Worm (Caenorhabditis elegans) whole organism, young adult: ENCODE measurements around the gene cox-16.

Source experiments
- C06A6.2 ChIP-seq: fragments of 200-800 bp; sonication (Bioruptor generic); conservative IDR thresholded peaks from 2 replicates; pipeline ENCODE4 v1.3.6; 2022; ENCODE audit warnings: missing genetic modification characterization, missing compliant biosample characterization
- C17E4.6 ChIP-seq: fragments of 200-800 bp; sonication (Bioruptor generic); IDR thresholded peaks from 2 replicates; pipeline ENCODE4 v1.3.6; 2022; ENCODE audit warnings: missing genetic modification reagents, missing genetic modification characterization, missing compliant biosample characterization
- D2030.7 ChIP-seq: fragments of 200-800 bp; sonication (Bioruptor generic); IDR thresholded peaks from 2 replicates; pipeline ENCODE4 v1.3.6; 2022; ENCODE audit warnings: missing genetic modification reagents, missing genetic modification characterization, missing compliant biosample characterization
- F23B12.7 ChIP-seq: sonication (generic microtip); optimal IDR thresholded peaks from 2 replicates; lab custom pipeline; 2017; ENCODE audit warnings: missing genetic modification characterization, mild to moderate bottlenecking, missing compliant biosample characterization, antibody characterized with exemption, moderate library complexity; ENCODE audit not compliant: insufficient read depth
- F37B4.10 ChIP-seq: fragments of 200-800 bp; sonication (Bioruptor generic); IDR thresholded peaks from 2 replicates; pipeline ENCODE4 v1.3.6; 2022; ENCODE audit warnings: missing genetic modification characterization, missing compliant biosample characterization
- F49E8.2 ChIP-seq: sonication (generic microtip); optimal IDR thresholded peaks from 3 replicates; lab custom pipeline; 2017; ENCODE audit warnings: missing genetic modification characterization, mild to moderate bottlenecking, missing compliant biosample characterization, antibody characterized with exemption, moderate library complexity; ENCODE audit not compliant: insufficient read depth
- F55B11.4 ChIP-seq: sonication (generic microtip); optimal IDR thresholded peaks from 2 replicates; lab custom pipeline; 2016; ENCODE audit warnings: missing compliant biosample characterization, missing genetic modification characterization, borderline replicate concordance; ENCODE audit not compliant: insufficient read depth
- F57A8.1 ChIP-seq: fragments of 200-800 bp; sonication (Bioruptor generic); optimal IDR thresholded peaks from 2 replicates; lab custom pipeline; 2018; ENCODE audit warnings: mild to moderate bottlenecking, missing genetic modification characterization, moderate library complexity, missing compliant biosample characterization
- K11D2.4 ChIP-seq: fragments of 200-800 bp; sonication (Bioruptor generic); IDR thresholded peaks from 2 replicates; pipeline ENCODE4 v1.3.6; 2022; ENCODE audit warnings: missing genetic modification reagents, missing genetic modification characterization, missing compliant biosample characterization
- K12H6.12 ChIP-seq: fragments of 200-800 bp; sonication (Bioruptor generic); optimal IDR thresholded peaks from 2 replicates; lab custom pipeline; 2018; ENCODE audit warnings: mild to moderate bottlenecking, missing genetic modification characterization, missing compliant biosample characterization
- T07F8.4 ChIP-seq: sonication (generic microtip); optimal IDR thresholded peaks from 2 replicates; lab custom pipeline; 2016; ENCODE audit warnings: mild to moderate bottlenecking, missing genetic modification characterization, moderate library complexity, missing compliant biosample characterization
- Y53F4B.3 ChIP-seq: fragments of 200-800 bp; sonication (Bioruptor generic); IDR thresholded peaks from 2 replicates; pipeline ENCODE4 v1.3.6; 2022; ENCODE audit warnings: missing genetic modification reagents, missing genetic modification characterization, missing compliant biosample characterization
- Y53G8AR.9 ChIP-seq: fragments of 200-800 bp; sonication (Bioruptor generic); conservative IDR thresholded peaks from 2 replicates; pipeline ENCODE4 v1.3.6; 2022; ENCODE audit warnings: missing genetic modification reagents, missing genetic modification characterization, missing compliant biosample characterization
- Y56A3A.18 ChIP-seq: fragments of 200-800 bp; sonication (Bioruptor generic); IDR thresholded peaks from 2 replicates; pipeline ENCODE4 v1.3.6; 2022; ENCODE audit warnings: missing genetic modification reagents, missing genetic modification characterization, missing compliant biosample characterization
- ZK185.1 ChIP-seq: sonication (generic microtip); optimal IDR thresholded peaks from 2 replicates; lab custom pipeline; 2016; ENCODE audit warnings: mild to moderate bottlenecking, missing genetic modification characterization, missing compliant biosample characterization; ENCODE audit not compliant: poor library complexity, severe bottlenecking
- akir-1 ChIP-seq: fragments of 200-800 bp; sonication (Bioruptor generic); optimal IDR thresholded peaks from 2 replicates; lab custom pipeline; 2018; ENCODE audit warnings: mild to moderate bottlenecking, missing genetic modification characterization, moderate library complexity, missing compliant biosample characterization
- atf-7 ChIP-seq: sonication (generic microtip); optimal IDR thresholded peaks from 2 replicates; lab custom pipeline; 2017; ENCODE audit warnings: mild to moderate bottlenecking, missing genetic modification characterization, missing compliant biosample characterization
- athp-1 ChIP-seq: sonication (generic microtip); optimal IDR thresholded peaks from 2 replicates; lab custom pipeline; 2017; ENCODE audit warnings: mild to moderate bottlenecking, missing genetic modification characterization, missing compliant biosample characterization
- ceh-100 ChIP-seq: fragments of 200-800 bp; sonication (Bioruptor generic); IDR thresholded peaks from 2 replicates; pipeline ENCODE4 v1.3.6; 2022; ENCODE audit warnings: missing genetic modification reagents, missing genetic modification characterization, missing compliant biosample characterization
- die-1 ChIP-seq: sonication (generic microtip); optimal IDR thresholded peaks from 2 replicates; lab custom pipeline; 2016; ENCODE audit warnings: missing genotype, mild to moderate bottlenecking, missing genetic modification characterization, missing compliant biosample characterization
- egl-18 ChIP-seq: fragments of 200-800 bp; sonication (Bioruptor generic); IDR thresholded peaks from 2 replicates; pipeline ENCODE4 v1.3.6; 2022; ENCODE audit warnings: missing genetic modification reagents, missing genetic modification characterization, missing compliant biosample characterization
- egrh-3 ChIP-seq: fragments of 200-800 bp; sonication (Bioruptor generic); IDR thresholded peaks from 2 replicates; pipeline ENCODE4 v1.3.6; 2022; ENCODE audit warnings: missing genetic modification reagents, missing genetic modification characterization, missing compliant biosample characterization
- ekl-4 ChIP-seq: fragments of 200-800 bp; sonication (Bioruptor generic); IDR thresholded peaks from 2 replicates; pipeline ENCODE4 v1.3.6; 2022; ENCODE audit warnings: missing genetic modification reagents, missing genetic modification characterization, missing compliant biosample characterization
- fkh-3 ChIP-seq: sonication (generic microtip); optimal IDR thresholded peaks from 2 replicates; lab custom pipeline; 2016; ENCODE audit warnings: mild to moderate bottlenecking, missing genetic modification characterization, missing compliant biosample characterization
- hmg-1.2 ChIP-seq: fragments of 200-800 bp; sonication (Bioruptor generic); IDR thresholded peaks from 2 replicates; pipeline ENCODE4 v1.3.6; 2022; ENCODE audit warnings: missing genetic modification reagents, missing genetic modification characterization, missing compliant biosample characterization
- hmg-20 ChIP-seq: fragments of 200-800 bp; sonication (Bioruptor generic); IDR thresholded peaks from 2 replicates; pipeline ENCODE4 v1.3.6; 2022; ENCODE audit warnings: missing genetic modification reagents, missing genetic modification characterization, missing compliant biosample characterization
- lsl-1 ChIP-seq: fragments of 200-800 bp; sonication (Bioruptor generic); optimal IDR thresholded peaks from 2 replicates; lab custom pipeline; 2018; ENCODE audit warnings: mild to moderate bottlenecking, missing genetic modification characterization, moderate library complexity, missing compliant biosample characterization
- lsy-27 ChIP-seq: sonication (generic microtip); optimal IDR thresholded peaks from 2 replicates; lab custom pipeline; 2017; ENCODE audit warnings: missing genetic modification characterization, mild to moderate bottlenecking, missing compliant biosample characterization, antibody characterized with exemption, missing genotype, borderline replicate concordance; ENCODE audit not compliant: insufficient read depth
- mcd-1 ChIP-seq: fragments of 200-800 bp; sonication (Bioruptor generic); IDR thresholded peaks from 2 replicates; pipeline ENCODE4 v1.3.6; 2022; ENCODE audit warnings: missing genetic modification reagents, missing genetic modification characterization, missing compliant biosample characterization
- mxl-1 ChIP-seq: sonication (generic microtip); optimal IDR thresholded peaks from 2 replicates; lab custom pipeline; 2016; ENCODE audit warnings: missing genetic modification characterization, missing compliant biosample characterization
- nhr-120 ChIP-seq: fragments of 200-800 bp; sonication (Bioruptor generic); IDR thresholded peaks from 2 replicates; pipeline ENCODE4 v1.3.6; 2022; ENCODE audit warnings: missing genetic modification characterization, missing compliant biosample characterization
- nhr-27 ChIP-seq: fragments of 200-800 bp; sonication (Bioruptor generic); optimal IDR thresholded peaks from 2 replicates; lab custom pipeline; 2018; ENCODE audit warnings: mild to moderate bottlenecking, missing genetic modification characterization, moderate library complexity, missing compliant biosample characterization
- nhr-90 ChIP-seq: sonication (generic microtip); optimal IDR thresholded peaks from 2 replicates; lab custom pipeline; 2016; ENCODE audit warnings: missing genotype, mild to moderate bottlenecking, missing genetic modification characterization, missing compliant biosample characterization
- pbrm-1 ChIP-seq: fragments of 200-800 bp; sonication (Bioruptor generic); IDR thresholded peaks from 2 replicates; pipeline ENCODE4 v1.3.6; 2022; ENCODE audit warnings: missing genetic modification reagents, missing genetic modification characterization, missing compliant biosample characterization
- rec-8 ChIP-seq, 2 experiments: sonication (generic microtip); optimal IDR thresholded peaks; 2 replicates each; lab custom pipeline; 2016; ENCODE audit warnings: mild to moderate bottlenecking in 2 of 2, missing genetic modification characterization in 2 of 2, missing genetic modification reagents in 2 of 2, missing genotype in 2 of 2, missing biosample characterization in 1 of 2, missing compliant biosample characterization in 1 of 2, moderate library complexity in 1 of 2
- rpc-1 ChIP-seq, 2 experiments: fragments of 150-350 bp in 1 of 2; sonication (generic microtip) in 1 of 2; optimal IDR thresholded peaks; 2 replicates each; lab custom pipeline; 2014 to 2018; ENCODE audit warnings: missing biosample characterization in 1 of 2, missing genetic modification characterization in 1 of 2, missing genetic modification reagents in 1 of 2, missing genotype in 1 of 2
- sdz-38 ChIP-seq: sonication (generic microtip); optimal IDR thresholded peaks from 2 replicates; lab custom pipeline; 2016; ENCODE audit warnings: missing genotype, missing genetic modification characterization, missing compliant biosample characterization
- snpc-1.1 ChIP-seq: sonication (generic microtip); optimal IDR thresholded peaks from 2 replicates; lab custom pipeline; 2017; ENCODE audit warnings: missing genetic modification characterization, mild to moderate bottlenecking, missing compliant biosample characterization, antibody characterized with exemption, moderate library complexity, missing genotype, missing genetic modification reagents; ENCODE audit not compliant: insufficient read depth
- somi-1 ChIP-seq: fragments of 200-800 bp; sonication (Bioruptor generic); optimal IDR thresholded peaks from 2 replicates; lab custom pipeline; 2018; ENCODE audit warnings: mild to moderate bottlenecking, missing genetic modification characterization, missing compliant biosample characterization
- tbx-9 ChIP-seq: sonication (generic microtip); optimal IDR thresholded peaks from 2 replicates; lab custom pipeline; 2016; ENCODE audit warnings: borderline replicate concordance, missing genetic modification characterization, inconsistent platforms, missing compliant biosample characterization
- unc-130 ChIP-seq: sonication (generic microtip); optimal IDR thresholded peaks from 2 replicates; lab custom pipeline; 2016; ENCODE audit warnings: missing genetic modification reagents, missing genetic modification characterization, missing compliant biosample characterization
- unc-62 ChIP-seq: fragments of 150-350 bp; optimal IDR thresholded peaks from 2 replicates; lab custom pipeline; 2014; ENCODE audit warnings: missing biosample characterization, missing genetic modification reagents, missing genetic modification characterization
- xnd-1 ChIP-seq: sonication (generic microtip); optimal IDR thresholded peaks from 2 replicates; lab custom pipeline; 2016; ENCODE audit warnings: missing genotype, missing genetic modification reagents, missing genetic modification characterization, missing compliant biosample characterization
- zfh-2 ChIP-seq: fragments of 200-800 bp; sonication (Bioruptor generic); conservative IDR thresholded peaks from 2 replicates; pipeline ENCODE4 v1.3.6; 2022; ENCODE audit warnings: missing genetic modification reagents, missing genetic modification characterization, missing compliant biosample characterization
- ztf-18 ChIP-seq: sonication (generic microtip); optimal IDR thresholded peaks from 2 replicates; lab custom pipeline; 2016; ENCODE audit warnings: missing genotype, mild to moderate bottlenecking, missing genetic modification characterization, missing compliant biosample characterization
- ztf-22 ChIP-seq: fragments of 200-800 bp; sonication (Bioruptor generic); optimal IDR thresholded peaks from 2 replicates; lab custom pipeline; 2018; ENCODE audit warnings: mild to moderate bottlenecking, missing genetic modification characterization, moderate library complexity, missing compliant biosample characterization

cox-16 gene

ce11 chrV:5504807-5505442 is 31.1 kb downstream of the cox-16 start, which contains the start of the genes dnj-19 and nhr-47:
TSS of gene dnj-19 (minus strand) at chrV:5504857.
TSS of gene nhr-47 (plus strand) at chrV:5505253.
- no peak for TF ChIP-seq unc-62 (GFP tag; lab: Kevin White, UChicago)
- peak; percentile 82 for TF ChIP-seq xnd-1 (tag; lab: Kevin White, UChicago)
- TF ChIP-seq unc-130 (GFP tag; lab: Kevin White, UChicago), result peak; percentile 59
- peak; percentile 73 for TF ChIP-seq K12H6.12 (tag; lab: Kevin White, UChicago)
- TF ChIP-seq egrh-3 (GFP tag; lab: Robert Waterston, UW), result no peak
- TF ChIP-seq akir-1 (GFP tag; lab: Kevin White, UChicago), result no peak
- no peak for TF ChIP-seq lsy-27 (tag; lab: Kevin White, UChicago)
- TF ChIP-seq tbx-9 (tag; lab: Kevin White, UChicago), result no peak
- TF ChIP-seq somi-1 (GFP tag; lab: Kevin White, UChicago), result peak; percentile 55
- TF ChIP-seq hmg-20, result peak; percentile 88
- TF ChIP-seq F49E8.2 (tag; lab: Kevin White, UChicago), result peak; percentile 58
- TF ChIP-seq die-1 (tag; lab: Kevin White, UChicago), result no peak
- no peak for TF ChIP-seq sdz-38 (tag; lab: Kevin White, UChicago)
- TF ChIP-seq Y53F4B.3 (GFP tag; lab: Robert Waterston, UW), result no peak
- peak; percentile 96 for TF ChIP-seq Y56A3A.18 (GFP tag; lab: Robert Waterston, UW)
- TF ChIP-seq K11D2.4 (GFP tag; lab: Robert Waterston, UW), result peak; percentile 90
- peak; percentile 52 for TF ChIP-seq F23B12.7 (tag; lab: Kevin White, UChicago)
- no peak for TF ChIP-seq T07F8.4 (tag; lab: Kevin White, UChicago)
- peak; percentile 75 for TF ChIP-seq ceh-100 (GFP tag; lab: Robert Waterston, UW)
- TF ChIP-seq rpc-1 (optimal IDR thresholded peaks at IDR 0.05; lab: Kevin White, UChicago), result peak; percentile 1
- no peak for TF ChIP-seq rpc-1 (tag; optimal IDR thresholded peaks at IDR 0.05; lab: Kevin White, UChicago)
- TF ChIP-seq ekl-4 (GFP tag; lab: Robert Waterston, UW), result peak; percentile 96
- TF ChIP-seq hmg-1.2, result peak; percentile 74
- no peak for TF ChIP-seq snpc-1.1 (tag; lab: Kevin White, UChicago)
- no peak for TF ChIP-seq ztf-22
- TF ChIP-seq C06A6.2, result peak; percentile 84
- TF ChIP-seq atf-7 (tag; lab: Kevin White, UChicago), result peak; percentile 87
- TF ChIP-seq nhr-120 (GFP tag; lab: Robert Waterston, UW), result no peak
- TF ChIP-seq fkh-3 (tag; lab: Kevin White, UChicago), result no peak
- peak; percentile 75 for TF ChIP-seq ZK185.1
- no peak for TF ChIP-seq F55B11.4 (tag; lab: Kevin White, UChicago)
- peak; percentile 91 for TF ChIP-seq C17E4.6 (GFP tag; lab: Robert Waterston, UW)
- 0 out of 2 replicates have a peak, but pooled peaks have one; percentile 39 for TF ChIP-seq egl-18 (GFP tag; lab: Robert Waterston, UW)
- TF ChIP-seq zfh-2 (GFP tag; lab: Robert Waterston, UW), result no peak; the same call in 1 of the 2 replicates
- TF ChIP-seq F57A8.1 (GFP tag; lab: Kevin White, UChicago), result no peak
- TF ChIP-seq nhr-27 (tag; lab: Kevin White, UChicago), result peak; percentile 30
- peak; percentile 99 for TF ChIP-seq ztf-18
- peak; percentile 78 for TF ChIP-seq lsl-1 (GFP tag; lab: Kevin White, UChicago)
- peak; percentile 85 for TF ChIP-seq athp-1 (tag; lab: Kevin White, UChicago)
- TF ChIP-seq pbrm-1 (GFP tag; lab: Robert Waterston, UW), result peak; percentile 96
- TF ChIP-seq D2030.7 (GFP tag; lab: Robert Waterston, UW), result peak; percentile 84
- no peak for TF ChIP-seq F37B4.10 (GFP tag; lab: Robert Waterston, UW)
- TF ChIP-seq rec-8 (tag; optimal IDR thresholded peaks at IDR 0.05; lab: Kevin White, UChicago), result no peak
- TF ChIP-seq Y53G8AR.9 (GFP tag; lab: Robert Waterston, UW), result peak; percentile 96
- TF ChIP-seq mxl-1 (tag; lab: Kevin White, UChicago), result no peak
- peak; percentile 94 for TF ChIP-seq mcd-1
- no peak for TF ChIP-seq nhr-90 (tag; lab: Kevin White, UChicago)
